Fruit fly (Drosophila melanogaster): ENCODE results near the gene ergic53.

The ergic53 gene

DNA sequence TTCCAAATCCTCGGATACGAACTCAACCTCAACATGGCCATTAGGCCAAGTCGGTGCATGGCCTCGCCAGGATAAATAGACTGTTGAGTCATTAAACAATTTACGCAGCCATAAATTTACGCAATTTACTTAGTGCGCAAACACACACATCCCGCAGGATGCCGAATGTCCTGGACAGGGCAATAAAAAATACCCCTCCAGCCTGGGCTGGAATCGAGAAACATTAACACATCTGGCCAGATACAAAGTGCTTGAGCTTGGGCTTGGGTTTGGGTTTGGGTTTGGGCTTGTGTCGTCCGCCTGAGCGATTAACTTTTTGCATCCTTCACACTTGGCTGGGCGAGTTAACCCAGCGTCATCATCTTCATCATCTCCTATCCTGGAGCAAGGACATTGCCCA is 6.9 kb downstream of the ergic53 start:
- TF ChIP-seq CG6808 (GFP tag; optimal IDR thresholded peaks at IDR 0.05) (no peak), CG11294 (GFP tag; IDR thresholded peaks at IDR 0.05) (no peak), vri (GFP tag; optimal IDR thresholded peaks at IDR 0.05) (no peak), CG1621 (tag; optimal IDR thresholded peaks at IDR 0.05) (no peak), Hr39 (GFP tag; optimal IDR thresholded peaks at IDR 0.05) (no peak), CG15336 (GFP tag; IDR thresholded peaks at IDR 0.05) (no peak), Smox (GFP tag; optimal IDR thresholded peaks at IDR 0.05) (no peak), Lpt (GFP tag; optimal IDR thresholded peaks at IDR 0.05) (no peak), CG6276 (GFP tag; optimal IDR thresholded peaks at IDR 0.05) (no peak), CG8119 (GFP tag; IDR thresholded peaks at IDR 0.05) (no peak), Sox14 (GFP tag; optimal IDR thresholded peaks at IDR 0.05) (no peak), salr (GFP tag; optimal IDR thresholded peaks at IDR 0.05) (no peak), Ets96B (tag; optimal IDR thresholded peaks at IDR 0.05) (no peak)

DNA sequence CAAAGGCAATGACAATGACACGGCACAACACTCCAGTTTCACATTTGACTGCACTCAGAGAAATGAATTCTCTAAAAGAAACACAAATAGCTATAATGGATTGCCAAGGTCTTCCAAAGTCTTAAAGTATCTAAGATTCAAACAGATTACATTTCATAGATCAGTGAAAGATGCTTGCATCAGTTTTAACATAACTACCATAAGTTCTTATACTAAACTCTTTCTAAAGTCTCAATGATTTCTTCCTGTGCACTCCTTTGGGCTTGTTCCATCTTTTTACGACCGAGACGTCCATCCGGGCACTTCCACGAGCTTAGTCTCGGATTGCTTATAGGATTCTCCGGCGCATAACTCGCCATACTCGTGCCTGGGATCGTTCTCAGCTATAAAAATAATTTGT is 7.4 kb downstream of the ergic53 start:
- peak; percentile 15 for TF ChIP-seq Eip78C (GFP tag)
- TF ChIP-seq Sox102F (GFP tag; optimal IDR thresholded peaks at IDR 0.05), result no peak
- TF ChIP-seq Sox14 (GFP tag; optimal IDR thresholded peaks at IDR 0.05), result no peak
- no peak for TF ChIP-seq CG16779 (tag; optimal IDR thresholded peaks at IDR 0.05)

DNA sequence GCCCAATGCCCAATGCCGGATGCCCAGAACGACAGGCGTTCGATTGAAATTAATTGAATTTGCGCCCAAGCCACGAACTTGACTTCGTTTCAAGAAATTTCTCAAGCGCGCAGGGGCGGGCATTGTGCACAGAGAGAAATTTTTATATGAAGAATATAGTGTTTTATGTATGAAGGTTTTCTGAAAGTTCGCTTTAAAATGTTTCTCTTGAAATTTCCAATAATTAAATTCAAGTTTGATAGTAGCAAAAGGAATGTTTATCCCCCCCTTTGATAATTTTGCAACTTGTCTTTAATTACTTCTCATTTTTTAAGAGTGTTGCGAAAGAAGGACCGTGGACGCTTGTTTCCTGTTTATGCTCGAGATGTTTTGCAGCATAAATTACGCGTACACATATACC is 9.1 kb downstream of the ergic53 start:
- TF ChIP-seq topi (GFP tag; optimal IDR thresholded peaks at IDR 0.05), result peak; percentile 28
- peak; percentile 5 for TF ChIP-seq CG6792 (GFP tag; optimal IDR thresholded peaks at IDR 0.05)
- peak; percentile 78 for TF ChIP-seq Eip78C (GFP tag)
- TF ChIP-seq OdsH (GFP tag; optimal IDR thresholded peaks at IDR 0.05), result peak; percentile 3
- no peak for TF ChIP-seq CG10669 (GFP tag; optimal IDR thresholded peaks at IDR 0.05)
- TF ChIP-seq salr (GFP tag; optimal IDR thresholded peaks at IDR 0.05), result no peak
- peak; percentile 10 for TF ChIP-seq CG31627 (GFP tag; optimal IDR thresholded peaks at IDR 0.05)
- peak; percentile 42 for TF ChIP-seq svp (GFP tag)
- peak; percentile 3 for TF ChIP-seq achi (GFP tag; optimal IDR thresholded peaks at IDR 0.05)
- no peak for TF ChIP-seq CG3032 (tag; optimal IDR thresholded peaks at IDR 0.05)
- no peak for TF ChIP-seq CG15336 (GFP tag; IDR thresholded peaks at IDR 0.05)
- TF ChIP-seq Smox (GFP tag; optimal IDR thresholded peaks at IDR 0.05), result no peak
- TF ChIP-seq CG6854 (GFP tag; optimal IDR thresholded peaks at IDR 0.05), result no peak
- TF ChIP-seq esn (GFP tag; optimal IDR thresholded peaks at IDR 0.05), result peak; percentile 30
- peak; percentile 6 for TF ChIP-seq lz (GFP tag; optimal IDR thresholded peaks at IDR 0.05)
- no peak for TF ChIP-seq CG6808 (GFP tag; optimal IDR thresholded peaks at IDR 0.05)
- TF ChIP-seq Sox15 (GFP tag; optimal IDR thresholded peaks at IDR 0.05), result no peak
- TF ChIP-seq pdm3 (GFP tag; optimal IDR thresholded peaks at IDR 0.05), result no peak

DNA sequence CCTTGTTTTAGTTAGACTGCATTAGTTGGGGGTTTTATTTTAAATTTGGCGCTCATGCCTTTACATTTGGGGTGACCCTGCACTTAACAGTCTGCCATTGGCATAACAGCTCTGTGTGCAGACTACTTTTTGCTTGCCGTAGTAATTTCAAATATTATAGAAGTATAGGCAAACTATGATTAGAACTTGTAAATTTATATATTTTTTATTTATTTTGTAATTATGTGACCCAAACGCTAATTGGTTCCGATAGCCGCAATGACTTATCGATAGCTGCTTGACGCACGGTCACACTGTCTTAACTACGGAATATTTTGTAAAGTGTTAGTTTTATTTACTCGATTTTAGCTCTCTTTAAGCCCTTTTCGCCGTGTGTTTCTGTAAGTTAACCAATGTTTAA is 9.9 kb downstream of the ergic53 start, which contains the start of gene rhea:
rhea (plus strand) TSS at position 292 of the 400 bp plus-strand sequence.
- TF ChIP-seq eg (GFP tag; IDR thresholded peaks at IDR 0.05), result no peak
- no peak for TF ChIP-seq fd59A (GFP tag; optimal IDR thresholded peaks at IDR 0.05)
- TF ChIP-seq CG3032 (tag; optimal IDR thresholded peaks at IDR 0.05), result peak; percentile 8
- TF ChIP-seq fkh (GFP tag; optimal IDR thresholded peaks at IDR 0.05), result peak; percentile 43
- no peak for TF ChIP-seq CG6854 (GFP tag; optimal IDR thresholded peaks at IDR 0.05)
- TF ChIP-seq CG8319 (GFP tag; optimal IDR thresholded peaks at IDR 0.05), result no peak
- TF ChIP-seq Eip78C (GFP tag), result peak; percentile 53
- no peak for TF ChIP-seq CG8119 (GFP tag; IDR thresholded peaks at IDR 0.05)
- peak; percentile 33 for TF ChIP-seq achi (GFP tag; optimal IDR thresholded peaks at IDR 0.05)
- peak; percentile 32 for TF ChIP-seq acj6 (GFP tag; optimal IDR thresholded peaks at IDR 0.05)
- TF ChIP-seq CG1621 (tag; optimal IDR thresholded peaks at IDR 0.05), result peak; percentile 79
- TF ChIP-seq Met (GFP tag; optimal IDR thresholded peaks at IDR 0.05), result peak; percentile 23
- TF ChIP-seq CG10669 (GFP tag; optimal IDR thresholded peaks at IDR 0.05), result no peak
- peak; percentile 7 for TF ChIP-seq Hr4 (GFP tag; optimal IDR thresholded peaks at IDR 0.05)
- peak; percentile 8 for TF ChIP-seq CG31627 (GFP tag; optimal IDR thresholded peaks at IDR 0.05)
- TF ChIP-seq dsx (GFP tag; optimal IDR thresholded peaks at IDR 0.05; ENCODE audit: poor library complexity, severe bottlenecking), result peak; percentile 18
- TF ChIP-seq CG6163 (GFP tag; IDR thresholded peaks at IDR 0.05), result no peak
- peak; percentile 19 for TF ChIP-seq Sox14 (GFP tag; optimal IDR thresholded peaks at IDR 0.05)
- peak; percentile 5 for TF ChIP-seq svp (GFP tag)
- peak; percentile 37 for TF ChIP-seq OdsH (GFP tag; optimal IDR thresholded peaks at IDR 0.05)
- TF ChIP-seq CG10631 (GFP tag; optimal IDR thresholded peaks at IDR 0.05), result no peak
- TF ChIP-seq lz (GFP tag; optimal IDR thresholded peaks at IDR 0.05), result peak; percentile 6
- no peak for TF ChIP-seq CG3919 (GFP tag; optimal IDR thresholded peaks at IDR 0.05)
